Fruit fly (Drosophila melanogaster): ENCODE measurements around the gene CG1090.
A peak's percentile ranks its signal among the peaks of the same experiment; 100 is the strongest.

Gene CG1090

DNA sequence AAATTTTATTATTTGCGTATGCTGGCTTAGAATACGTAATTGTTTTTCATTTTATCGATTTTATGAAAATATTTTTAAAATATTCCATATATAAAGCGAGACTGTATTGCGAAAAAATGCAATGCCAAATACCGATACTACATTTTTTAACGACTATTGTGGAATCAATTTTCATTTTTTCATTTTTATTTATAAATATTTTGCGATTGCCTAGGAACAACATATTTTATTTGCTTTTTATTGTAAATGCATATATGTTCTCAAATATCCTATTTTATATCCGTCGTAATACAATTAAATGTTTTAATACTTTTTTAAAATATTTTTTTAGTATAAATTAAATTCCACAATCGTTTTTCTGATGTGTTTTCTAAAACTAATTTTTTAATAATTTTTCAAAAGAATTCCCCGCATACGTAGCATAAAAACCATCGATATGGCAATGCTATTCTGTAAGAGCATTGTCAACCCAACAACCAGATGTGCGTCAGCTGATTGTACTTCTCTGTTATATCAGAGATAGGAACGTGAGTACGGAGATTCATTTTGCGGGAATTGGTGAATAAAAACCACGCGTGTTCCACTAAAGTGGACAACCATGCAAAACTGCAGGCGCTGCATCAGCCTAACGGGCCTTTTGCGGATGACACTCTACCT lies 48.5 kb upstream of the CG1090 start, which contains the start of gene Suv3 (continued):
- TF ChIP-seq CG31627 (GFP tag; optimal IDR thresholded peaks at IDR 0.05) (peak; percentile 5), CG15336 (GFP tag; IDR thresholded peaks at IDR 0.05) (0 out of 2 replicates have a peak, but pooled peaks have one; percentile 17), Sox15 (GFP tag; optimal IDR thresholded peaks at IDR 0.05) (no peak), fkh (GFP tag; optimal IDR thresholded peaks at IDR 0.05) (peak; percentile 21), Hr38 (GFP tag; optimal IDR thresholded peaks at IDR 0.05) (no peak), fd85E (GFP tag; optimal IDR thresholded peaks at IDR 0.05) (no peak), Hr39 (GFP tag; optimal IDR thresholded peaks at IDR 0.05) (peak; percentile 5), CG11902 (GFP tag; optimal IDR thresholded peaks at IDR 0.05) (no peak), CG6163 (GFP tag; IDR thresholded peaks at IDR 0.05) (no peak), cyc (GFP tag; optimal IDR thresholded peaks at IDR 0.05) (no peak), CG8319 (GFP tag; optimal IDR thresholded peaks at IDR 0.05) (no peak), topi (GFP tag; optimal IDR thresholded peaks at IDR 0.05) (no peak), Gug (GFP tag; IDR thresholded peaks at IDR 0.05) (no peak), Sox14 (GFP tag; optimal IDR thresholded peaks at IDR 0.05) (no peak), dsx (GFP tag; optimal IDR thresholded peaks at IDR 0.05; ENCODE audit: poor library complexity, severe bottlenecking) (no peak), Met (GFP tag; optimal IDR thresholded peaks at IDR 0.05) (no peak), CG3919 (GFP tag; optimal IDR thresholded peaks at IDR 0.05) (no peak), CG10669 (GFP tag; optimal IDR thresholded peaks at IDR 0.05) (no peak), CG7368 (GFP tag; optimal IDR thresholded peaks at IDR 0.05) (no peak), ss (GFP tag; optimal IDR thresholded peaks at IDR 0.05) (no peak), CG6792 (GFP tag; optimal IDR thresholded peaks at IDR 0.05) (no peak)

DNA sequence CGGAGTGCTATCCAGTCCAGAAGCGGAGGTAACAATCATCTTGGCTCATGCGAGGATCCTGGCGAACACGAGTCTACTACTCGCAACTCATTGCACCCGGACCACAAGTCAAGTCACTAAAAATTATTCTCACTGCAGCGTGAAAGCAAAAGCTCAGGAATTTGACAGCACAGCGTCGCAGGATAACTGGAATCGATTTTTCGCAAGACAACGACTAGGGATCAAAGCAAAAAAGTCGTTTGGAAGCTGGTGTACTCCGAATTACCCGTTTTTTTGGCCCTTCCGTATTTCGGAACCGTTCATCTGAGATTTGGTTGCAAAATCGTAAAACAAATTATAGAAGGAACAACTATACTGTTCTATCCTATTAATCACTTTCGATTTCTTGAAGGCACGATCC lies 41.1 kb upstream of the CG1090 start:
- TF ChIP-seq CG1621 (tag; optimal IDR thresholded peaks at IDR 0.05): no peak
- no peak for TF ChIP-seq CG6792 (GFP tag; optimal IDR thresholded peaks at IDR 0.05)
- TF ChIP-seq Sox14 (GFP tag; optimal IDR thresholded peaks at IDR 0.05): no peak
- TF ChIP-seq dsx (GFP tag; optimal IDR thresholded peaks at IDR 0.05; ENCODE audit: poor library complexity, severe bottlenecking): no peak
- no peak for TF ChIP-seq spab (GFP tag; optimal IDR thresholded peaks at IDR 0.05)
- no peak for TF ChIP-seq eg (GFP tag; IDR thresholded peaks at IDR 0.05)

DNA sequence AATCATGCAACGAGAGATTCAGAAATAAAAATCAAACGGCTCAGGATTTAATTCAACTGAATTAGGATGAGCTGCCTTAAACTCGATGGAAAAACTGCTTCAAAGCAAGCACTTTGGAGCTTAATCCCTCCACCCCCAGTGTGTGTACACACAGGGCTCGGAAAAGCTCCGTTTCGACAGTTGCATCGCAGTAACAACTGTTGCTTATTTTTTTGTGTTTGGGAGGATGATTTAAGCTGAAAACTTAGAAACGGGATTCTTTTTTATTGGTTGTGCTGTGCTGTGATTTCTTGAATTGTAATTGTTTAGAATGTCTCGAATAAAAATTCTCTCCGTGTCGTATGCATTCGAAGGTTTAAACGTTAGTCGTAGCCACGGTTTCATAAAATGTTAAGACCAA lies 40.7 kb upstream of the CG1090 start, which contains the start of gene Syt14:
Gene Syt14, minus strand, starts transcription at position 71 of the 400 bp plus-strand sequence.
- TF ChIP-seq eg (GFP tag; IDR thresholded peaks at IDR 0.05) (no peak), OdsH (GFP tag; optimal IDR thresholded peaks at IDR 0.05) (no peak), CG6163 (GFP tag; IDR thresholded peaks at IDR 0.05) (no peak), achi (GFP tag; optimal IDR thresholded peaks at IDR 0.05) (no peak), CG3919 (GFP tag; optimal IDR thresholded peaks at IDR 0.05) (no peak), CG7368 (GFP tag; optimal IDR thresholded peaks at IDR 0.05) (no peak)

DNA sequence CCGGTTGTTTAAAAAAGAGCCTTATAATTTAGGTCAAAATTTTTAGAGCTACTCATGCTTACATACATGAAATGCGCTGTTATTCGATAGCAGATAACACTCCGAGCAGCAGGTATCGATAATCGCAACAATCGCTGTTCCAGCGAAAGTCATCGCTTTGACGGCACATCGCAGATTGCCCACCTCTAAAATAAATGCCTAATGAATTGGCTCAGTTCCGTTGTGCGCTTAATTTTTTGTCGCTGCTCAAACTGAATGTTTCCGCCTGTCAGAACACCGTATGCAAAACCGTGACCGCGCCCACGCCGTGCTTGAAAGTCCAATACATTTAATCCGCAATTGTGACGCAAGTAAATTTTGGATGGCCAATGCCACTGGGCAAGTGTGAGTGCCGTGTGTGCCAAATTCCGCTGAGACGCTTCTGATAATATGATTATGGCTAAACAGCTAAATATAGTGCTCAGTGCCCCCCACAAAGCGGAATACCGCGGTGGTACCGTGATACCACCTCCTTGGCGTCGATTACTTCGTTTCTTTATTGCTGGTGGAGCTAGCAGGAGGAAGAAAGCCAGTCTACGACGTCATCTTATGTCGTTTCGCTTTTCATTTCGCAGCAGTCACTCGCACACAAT lies 40.1 kb upstream of the CG1090 start, which contains the start of gene CG9795:
Gene CG9795, plus strand, starts transcription at position 177 of the 632 bp plus-strand sequence.
- TF ChIP-seq CG8632 (GFP tag; optimal IDR thresholded peaks at IDR 0.05): no peak
- TF ChIP-seq CG3919 (GFP tag; optimal IDR thresholded peaks at IDR 0.05): no peak
- TF ChIP-seq Hr4 (GFP tag; optimal IDR thresholded peaks at IDR 0.05): no peak
- TF ChIP-seq Hr38 (GFP tag; optimal IDR thresholded peaks at IDR 0.05): no peak
- peak; percentile 26 for TF ChIP-seq CG34406 (GFP tag; optimal IDR thresholded peaks at IDR 0.05)
- no peak for TF ChIP-seq pdm3 (GFP tag; optimal IDR thresholded peaks at IDR 0.05)
- TF ChIP-seq svp (GFP tag): no peak
- TF ChIP-seq eg (GFP tag; IDR thresholded peaks at IDR 0.05): 0 out of 3 replicates have a peak, but pooled peaks have one; percentile 37
- TF ChIP-seq CG10669 (GFP tag; optimal IDR thresholded peaks at IDR 0.05): no peak
- TF ChIP-seq CG6163 (GFP tag; IDR thresholded peaks at IDR 0.05): no peak
- TF ChIP-seq net (GFP tag; optimal IDR thresholded peaks at IDR 0.05): no peak
- TF ChIP-seq CG11902 (GFP tag; optimal IDR thresholded peaks at IDR 0.05): no peak
- no peak for TF ChIP-seq vri (GFP tag; optimal IDR thresholded peaks at IDR 0.05)
- peak; percentile 18 for TF ChIP-seq CG3032 (tag; optimal IDR thresholded peaks at IDR 0.05)
- no peak for TF ChIP-seq CG15336 (GFP tag; IDR thresholded peaks at IDR 0.05)
- TF ChIP-seq CG8119 (GFP tag; IDR thresholded peaks at IDR 0.05): 0 out of 3 replicates have a peak, but pooled peaks have one; percentile 15
- no peak for TF ChIP-seq CG6792 (GFP tag; optimal IDR thresholded peaks at IDR 0.05)
- TF ChIP-seq Sox15 (GFP tag; optimal IDR thresholded peaks at IDR 0.05): no peak
- no peak for TF ChIP-seq ss (GFP tag; optimal IDR thresholded peaks at IDR 0.05)
- TF ChIP-seq CG16779 (tag; optimal IDR thresholded peaks at IDR 0.05): no peak
- TF ChIP-seq CG6276 (GFP tag; optimal IDR thresholded peaks at IDR 0.05): no peak
- no peak for TF ChIP-seq Hr39 (GFP tag; optimal IDR thresholded peaks at IDR 0.05)
- peak; percentile 20 for TF ChIP-seq CG31627 (GFP tag; optimal IDR thresholded peaks at IDR 0.05)
- peak; percentile 33 for TF ChIP-seq achi (GFP tag; optimal IDR thresholded peaks at IDR 0.05)
- no peak for TF ChIP-seq Blimp-1 (GFP tag; optimal IDR thresholded peaks at IDR 0.05)
- no peak for TF ChIP-seq Met (GFP tag; optimal IDR thresholded peaks at IDR 0.05)
- TF ChIP-seq CG8319 (GFP tag; optimal IDR thresholded peaks at IDR 0.05): no peak
- TF ChIP-seq Gug (GFP tag; IDR thresholded peaks at IDR 0.05): no peak
- TF ChIP-seq CG6854 (GFP tag; optimal IDR thresholded peaks at IDR 0.05): peak; percentile 57
- TF ChIP-seq Eip78C (GFP tag): peak; percentile 86
- no peak for TF ChIP-seq CG4318 (GFP tag; optimal IDR thresholded peaks at IDR 0.05)
- TF ChIP-seq CG1621 (tag; optimal IDR thresholded peaks at IDR 0.05): no peak

All from whole organism, prepupa.